Worm (Caenorhabditis elegans) whole organism, young adult: ENCODE measurements around the gene egl-26.

Experiments
- B0035.1 ChIP-seq: sonication (generic microtip); optimal IDR thresholded peaks from 2 replicates; lab custom pipeline; 2016; ENCODE audit warnings: missing genetic modification characterization, mild to moderate bottlenecking, missing compliant biosample characterization, missing genotype, missing genetic modification reagents
- C17E4.6 ChIP-seq: fragments of 200-800 bp; sonication (Bioruptor generic); IDR thresholded peaks from 2 replicates; pipeline ENCODE4 v1.3.6; 2022; ENCODE audit warnings: missing genetic modification reagents, missing genetic modification characterization, missing compliant biosample characterization
- D2030.7 ChIP-seq: fragments of 200-800 bp; sonication (Bioruptor generic); IDR thresholded peaks from 2 replicates; pipeline ENCODE4 v1.3.6; 2022; ENCODE audit warnings: missing genetic modification reagents, missing genetic modification characterization, missing compliant biosample characterization
- F57A8.1 ChIP-seq: fragments of 200-800 bp; sonication (Bioruptor generic); optimal IDR thresholded peaks from 2 replicates; lab custom pipeline; 2018; ENCODE audit warnings: mild to moderate bottlenecking, missing genetic modification characterization, moderate library complexity, missing compliant biosample characterization
- K12H6.12 ChIP-seq: fragments of 200-800 bp; sonication (Bioruptor generic); optimal IDR thresholded peaks from 2 replicates; lab custom pipeline; 2018; ENCODE audit warnings: mild to moderate bottlenecking, missing genetic modification characterization, missing compliant biosample characterization
- T07F8.4 ChIP-seq: sonication (generic microtip); optimal IDR thresholded peaks from 2 replicates; lab custom pipeline; 2016; ENCODE audit warnings: mild to moderate bottlenecking, missing genetic modification characterization, moderate library complexity, missing compliant biosample characterization
- Y53F4B.3 ChIP-seq: fragments of 200-800 bp; sonication (Bioruptor generic); IDR thresholded peaks from 2 replicates; pipeline ENCODE4 v1.3.6; 2022; ENCODE audit warnings: missing genetic modification reagents, missing genetic modification characterization, missing compliant biosample characterization
- ZK185.1 ChIP-seq: sonication (generic microtip); optimal IDR thresholded peaks from 2 replicates; lab custom pipeline; 2016; ENCODE audit warnings: mild to moderate bottlenecking, missing genetic modification characterization, missing compliant biosample characterization; ENCODE audit not compliant: poor library complexity, severe bottlenecking
- akir-1 ChIP-seq: fragments of 200-800 bp; sonication (Bioruptor generic); optimal IDR thresholded peaks from 2 replicates; lab custom pipeline; 2018; ENCODE audit warnings: mild to moderate bottlenecking, missing genetic modification characterization, moderate library complexity, missing compliant biosample characterization
- ama-1 ChIP-seq, 3 experiments: fragments of 150-350 bp in 1 of 3; sonication (generic microtip) in 2 of 3; optimal IDR thresholded peaks; 2 replicates each; lab custom pipeline; 2014 to 2018; ENCODE audit warnings: missing biosample characterization in 2 of 3, missing genetic modification characterization in 2 of 3, missing genetic modification reagents in 2 of 3
- athp-1 ChIP-seq: sonication (generic microtip); optimal IDR thresholded peaks from 2 replicates; lab custom pipeline; 2017; ENCODE audit warnings: mild to moderate bottlenecking, missing genetic modification characterization, missing compliant biosample characterization
- attf-6 ChIP-seq: fragments of 200-800 bp; sonication (Bioruptor generic); IDR thresholded peaks from 2 replicates; pipeline ENCODE4 v1.3.6; 2022; ENCODE audit warnings: missing genetic modification reagents, missing genetic modification characterization, missing compliant biosample characterization
- cebp-1 ChIP-seq, 2 experiments: fragments of 200-800 bp in 1 of 2; sonication (Bioruptor generic) in 1 of 2; sonication (generic microtip) in 1 of 2; IDR thresholded peaks in 1 of 2; optimal IDR thresholded peaks in 1 of 2; 2 replicates each; pipeline versions ENCODE4 v1.3.6 to Lab custom; 2017 to 2022; ENCODE audit warnings: missing compliant biosample characterization in 2 of 2, missing genetic modification characterization in 2 of 2, mild to moderate bottlenecking in 1 of 2, missing genetic modification reagents in 1 of 2, moderate library complexity in 1 of 2
- ceh-100 ChIP-seq: fragments of 200-800 bp; sonication (Bioruptor generic); IDR thresholded peaks from 2 replicates; pipeline ENCODE4 v1.3.6; 2022; ENCODE audit warnings: missing genetic modification reagents, missing genetic modification characterization, missing compliant biosample characterization
- ceh-27 ChIP-seq: fragments of 200-800 bp; sonication (Bioruptor generic); optimal IDR thresholded peaks from 2 replicates; lab custom pipeline; 2018; ENCODE audit warnings: mild to moderate bottlenecking, missing genetic modification characterization, moderate library complexity, missing compliant biosample characterization
- ceh-58 ChIP-seq: fragments of 200-800 bp; sonication (Bioruptor generic); IDR thresholded peaks from 2 replicates; pipeline ENCODE4 v1.3.6; 2022; ENCODE audit warnings: missing genetic modification characterization, missing compliant biosample characterization
- ceh-91 ChIP-seq: fragments of 200-800 bp; sonication (Bioruptor generic); IDR thresholded peaks from 2 replicates; pipeline ENCODE4 v1.3.6; 2022; ENCODE audit warnings: missing genetic modification reagents, missing genetic modification characterization, missing compliant biosample characterization
- chd-7 ChIP-seq: sonication (generic microtip); optimal IDR thresholded peaks from 2 replicates; lab custom pipeline; 2016; ENCODE audit warnings: mild to moderate bottlenecking, missing genetic modification characterization, moderate library complexity, missing compliant biosample characterization
- dpl-1 ChIP-seq: fragments of 150-350 bp; optimal IDR thresholded peaks from 2 replicates; lab custom pipeline; 2014; ENCODE audit warnings: missing biosample characterization, missing genetic modification reagents, missing genetic modification characterization
- efl-1 ChIP-seq: fragments of 150-350 bp; optimal IDR thresholded peaks from 2 replicates; lab custom pipeline; 2014; ENCODE audit warnings: missing biosample characterization, missing genetic modification reagents, missing genetic modification characterization
- ets-4 ChIP-seq: fragments of 200-800 bp; sonication (Bioruptor generic); optimal IDR thresholded peaks from 2 replicates; lab custom pipeline; 2018; ENCODE audit warnings: mild to moderate bottlenecking, missing genetic modification characterization, missing compliant biosample characterization
- hsf-1 ChIP-seq: fragments of 200-800 bp; sonication (Bioruptor generic); IDR thresholded peaks from 2 replicates; pipeline ENCODE4 v1.3.6; 2022; ENCODE audit warnings: missing genetic modification reagents, missing genetic modification characterization, missing compliant biosample characterization
- let-607 ChIP-seq, 2 experiments: fragments of 200-800 bp in 1 of 2; sonication (Bioruptor generic) in 1 of 2; sonication (generic microtip) in 1 of 2; optimal IDR thresholded peaks; 2 replicates each; lab custom pipeline; 2016 to 2018; ENCODE audit warnings: mild to moderate bottlenecking in 2 of 2, missing compliant biosample characterization in 2 of 2, missing genetic modification characterization in 2 of 2, moderate library complexity in 2 of 2, missing genotype in 1 of 2
- lin-40 ChIP-seq: sonication (generic microtip); optimal IDR thresholded peaks from 2 replicates; lab custom pipeline; 2016; ENCODE audit warnings: missing genetic modification characterization, mild to moderate bottlenecking, missing compliant biosample characterization, missing genotype, missing genetic modification reagents
- lin-54 ChIP-seq: fragments of 200-800 bp; sonication (Bioruptor generic); optimal IDR thresholded peaks from 2 replicates; lab custom pipeline; 2018; ENCODE audit warnings: mild to moderate bottlenecking, missing genetic modification characterization, missing compliant biosample characterization
- madf-3 ChIP-seq: fragments of 200-800 bp; sonication (Bioruptor generic); IDR thresholded peaks from 2 replicates; pipeline ENCODE4 v1.3.6; 2022; ENCODE audit warnings: missing genetic modification reagents, missing genetic modification characterization, missing compliant biosample characterization
- madf-6 ChIP-seq: fragments of 200-800 bp; sonication (Bioruptor generic); IDR thresholded peaks from 2 replicates; pipeline ENCODE4 v1.3.6; 2022; ENCODE audit warnings: missing genetic modification reagents, missing genetic modification characterization, missing compliant biosample characterization
- mcd-1 ChIP-seq: fragments of 200-800 bp; sonication (Bioruptor generic); IDR thresholded peaks from 2 replicates; pipeline ENCODE4 v1.3.6; 2022; ENCODE audit warnings: missing genetic modification reagents, missing genetic modification characterization, missing compliant biosample characterization
- nfya-2 ChIP-seq: fragments of 200-800 bp; sonication (Bioruptor generic); IDR thresholded peaks from 2 replicates; pipeline ENCODE4 v1.3.6; 2022; ENCODE audit warnings: missing genetic modification reagents, missing genetic modification characterization, missing compliant biosample characterization
- nfyb-1 ChIP-seq: fragments of 200-800 bp; sonication (Bioruptor generic); IDR thresholded peaks from 2 replicates; pipeline ENCODE4 v1.3.6; 2022; ENCODE audit warnings: missing genetic modification reagents, missing genetic modification characterization, missing compliant biosample characterization
- nhr-90 ChIP-seq: sonication (generic microtip); optimal IDR thresholded peaks from 2 replicates; lab custom pipeline; 2016; ENCODE audit warnings: missing genotype, mild to moderate bottlenecking, missing genetic modification characterization, missing compliant biosample characterization
- rcor-1 ChIP-seq: fragments of 200-800 bp; sonication (Bioruptor generic); IDR thresholded peaks from 2 replicates; pipeline ENCODE4 v1.3.6; 2022; ENCODE audit warnings: missing genetic modification reagents, missing genetic modification characterization, missing compliant biosample characterization
- sea-2 ChIP-seq: fragments of 200-800 bp; sonication (Bioruptor generic); IDR thresholded peaks from 2 replicates; pipeline ENCODE4 v1.3.6; 2022; ENCODE audit warnings: missing genetic modification characterization, missing compliant biosample characterization
- snpc-1.3 ChIP-seq: sonication (generic microtip); optimal IDR thresholded peaks from 2 replicates; lab custom pipeline; 2017; ENCODE audit warnings: missing genetic modification characterization, mild to moderate bottlenecking, missing compliant biosample characterization, antibody characterized with exemption, moderate library complexity, missing genotype, missing genetic modification reagents; ENCODE audit not compliant: insufficient read depth
- snpc-4 ChIP-seq, 5 experiments: fragments of 150-350 bp in 1 of 5; sonication (generic microtip) in 4 of 5; optimal IDR thresholded peaks; 2 replicates each; lab custom pipeline; 2014 to 2018; ENCODE audit warnings: missing genetic modification characterization in 5 of 5, missing biosample characterization in 3 of 5, antibody characterized with exemption in 2 of 5, mild to moderate bottlenecking in 2 of 5, missing compliant biosample characterization in 2 of 5, missing genotype in 2 of 5, moderate library complexity in 2 of 5, missing genetic modification reagents in 1 of 5
- tbp1 ChIP-seq: fragments of 200-800 bp; sonication (Bioruptor generic); optimal IDR thresholded peaks from 2 replicates; lab custom pipeline; 2018; ENCODE audit warnings: mild to moderate bottlenecking, missing genetic modification characterization, missing compliant biosample characterization
- unc-62 ChIP-seq: fragments of 150-350 bp; optimal IDR thresholded peaks from 2 replicates; lab custom pipeline; 2014; ENCODE audit warnings: missing biosample characterization, missing genetic modification reagents, missing genetic modification characterization
- xnd-1 ChIP-seq: sonication (generic microtip); optimal IDR thresholded peaks from 2 replicates; lab custom pipeline; 2016; ENCODE audit warnings: missing genotype, missing genetic modification reagents, missing genetic modification characterization, missing compliant biosample characterization
- zim-3 ChIP-seq: sonication (generic microtip); optimal IDR thresholded peaks from 2 replicates; lab custom pipeline; 2017; ENCODE audit warnings: mild to moderate bottlenecking, missing genetic modification characterization, moderate library complexity, missing compliant biosample characterization
- ztf-22 ChIP-seq: fragments of 200-800 bp; sonication (Bioruptor generic); optimal IDR thresholded peaks from 2 replicates; lab custom pipeline; 2018; ENCODE audit warnings: mild to moderate bottlenecking, missing genetic modification characterization, moderate library complexity, missing compliant biosample characterization
- ztf-28 ChIP-seq: fragments of 200-800 bp; sonication (Bioruptor generic); IDR thresholded peaks from 2 replicates; pipeline ENCODE4 v1.3.6; 2022; ENCODE audit warnings: missing genetic modification reagents, missing genetic modification characterization, missing compliant biosample characterization

egl-26 gene

ce11 chrII:43640-44039, 25.8 kb upstream of the egl-26 start, which contains the start of gene nfyc-1 (continued):
- TF ChIP-seq unc-62 (GFP tag; lab: Kevin White, UChicago) (no peak), hsf-1 (GFP tag; lab: Robert Waterston, UW) (no peak), ZK185.1 (tag; lab: Kevin White, UChicago) (peak; percentile 26), let-607 (tag; optimal IDR thresholded peaks at IDR 0.05; lab: Kevin White, UChicago) (peak in 1 of 2 experiments; percentile 19), lin-54 (GFP tag; lab: Kevin White, UChicago) (no peak), D2030.7 (peak; percentile 66), madf-3 (no peak), akir-1 (GFP tag; lab: Kevin White, UChicago) (no peak), dpl-1 (GFP tag; lab: Kevin White, UChicago) (peak; percentile 17), ceh-58 (no peak), nfyb-1 (no peak), zim-3 (tag; lab: Kevin White, UChicago) (no peak), K12H6.12 (no peak), ztf-22 (GFP tag; lab: Kevin White, UChicago) (no peak), B0035.1 (tag; lab: Kevin White, UChicago) (no peak), ama-1 (optimal IDR thresholded peaks at IDR 0.05; lab: Kevin White, UChicago) (no peak), ama-1 (GFP tag; optimal IDR thresholded peaks at IDR 0.05; lab: Kevin White, UChicago) (no peak), T07F8.4 (tag; lab: Kevin White, UChicago) (no peak), F57A8.1 (GFP tag; lab: Kevin White, UChicago) (no peak), tbp1 (no peak), mcd-1 (GFP tag; lab: Robert Waterston, UW) (peak; percentile 81), rcor-1 (GFP tag; lab: Robert Waterston, UW) (peak; percentile 41; the same call in 1 of the 2 replicates), efl-1 (GFP tag; lab: Kevin White, UChicago) (peak; percentile 27), cebp-1 (GFP tag; IDR thresholded peaks at IDR 0.05; lab: Robert Waterston, UW) (no peak), cebp-1 (tag; optimal IDR thresholded peaks at IDR 0.05; lab: Kevin White, UChicago) (peak; percentile 10), snpc-1.3 (no peak), sea-2 (no peak), snpc-4 (GFP tag; optimal IDR thresholded peaks at IDR 0.05; lab: Kevin White, UChicago) (no peak), snpc-4 (tag; optimal IDR thresholded peaks at IDR 0.05; lab: Kevin White, UChicago) (peak in 2 of 4 experiments; percentile 4 to 37), nfya-2 (GFP tag; lab: Robert Waterston, UW) (no peak)

ce11 chrII:44740-45139, 24.7 kb upstream of the egl-26 start, which contains the start of gene rpoa-49:
Gene rpoa-49, plus strand, starts transcription at chrII:45040.
- TF ChIP-seq ceh-100 (GFP tag; lab: Robert Waterston, UW) (no peak), madf-6 (GFP tag; lab: Robert Waterston, UW) (no peak), Y53F4B.3 (GFP tag; lab: Robert Waterston, UW) (no peak), madf-3 (no peak), lin-40 (no peak), ets-4 (no peak), chd-7 (tag; lab: Kevin White, UChicago) (no peak), ceh-27 (GFP tag; lab: Kevin White, UChicago) (no peak), ceh-91 (GFP tag; lab: Robert Waterston, UW) (no peak), attf-6 (GFP tag; lab: Robert Waterston, UW) (no peak), nhr-90 (tag; lab: Kevin White, UChicago) (no peak), C17E4.6 (no peak), athp-1 (tag; lab: Kevin White, UChicago) (no peak), ztf-28 (GFP tag; lab: Robert Waterston, UW) (no peak), ZK185.1 (tag; lab: Kevin White, UChicago) (no peak), xnd-1 (tag; lab: Kevin White, UChicago) (no peak)
